Worm (Caenorhabditis elegans) whole organism, L4 larva: ENCODE data around the gene F15G9.1.

Experiments
- Y48G9A.11 ChIP-seq: fragments of 200-800 bp; sonication (Bioruptor generic); IDR thresholded peaks from 2 replicates; pipeline ENCODE4 v1.3.6; 2022; ENCODE audit warnings: missing genetic modification reagents, missing genetic modification characterization, missing compliant biosample characterization
- ceh-28 ChIP-seq: fragments of 150-350 bp; optimal IDR thresholded peaks from 2 replicates; lab custom pipeline; 2014; ENCODE audit warnings: missing biosample characterization, missing genetic modification reagents, missing genetic modification characterization
- cey-2 ChIP-seq: sonication (generic microtip); optimal IDR thresholded peaks from 3 replicates; lab custom pipeline; 2017; ENCODE audit warnings: missing genetic modification characterization, mild to moderate bottlenecking, missing compliant biosample characterization, antibody characterized with exemption, borderline replicate concordance; ENCODE audit not compliant: insufficient read depth
- dmd-9 ChIP-seq: fragments of 200-800 bp; sonication (Bioruptor generic); IDR thresholded peaks from 2 replicates; pipeline ENCODE4 v1.3.6; 2022; ENCODE audit warnings: missing genetic modification reagents, missing genetic modification characterization, missing compliant biosample characterization
- fkh-10 ChIP-seq: fragments of 150-350 bp; optimal IDR thresholded peaks from 2 replicates; lab custom pipeline; 2014; ENCODE audit warnings: missing biosample characterization, missing genetic modification reagents, missing genetic modification characterization
- nhr-237 ChIP-seq: sonication (generic microtip); optimal IDR thresholded peaks from 2 replicates; lab custom pipeline; 2017; ENCODE audit warnings: missing biosample characterization, missing genetic modification characterization
- unc-62 ChIP-seq, 3 experiments: fragments of 150-350 bp in 1 of 3; sonication (generic microtip); optimal IDR thresholded peaks in 2 of 3; peaks in 1 of 3; 1 replicate in 1 of 3; 2 replicates in 2 of 3; lab custom pipeline; 2014 to 2017; ENCODE audit warnings: missing biosample characterization in 3 of 3, missing genetic modification characterization in 3 of 3, missing genetic modification reagents in 3 of 3, missing genotype in 1 of 3
- zag-1 ChIP-seq: fragments of 150-350 bp; optimal IDR thresholded peaks from 2 replicates; lab custom pipeline; 2014; ENCODE audit warnings: missing biosample characterization, missing genetic modification characterization

DNA sequence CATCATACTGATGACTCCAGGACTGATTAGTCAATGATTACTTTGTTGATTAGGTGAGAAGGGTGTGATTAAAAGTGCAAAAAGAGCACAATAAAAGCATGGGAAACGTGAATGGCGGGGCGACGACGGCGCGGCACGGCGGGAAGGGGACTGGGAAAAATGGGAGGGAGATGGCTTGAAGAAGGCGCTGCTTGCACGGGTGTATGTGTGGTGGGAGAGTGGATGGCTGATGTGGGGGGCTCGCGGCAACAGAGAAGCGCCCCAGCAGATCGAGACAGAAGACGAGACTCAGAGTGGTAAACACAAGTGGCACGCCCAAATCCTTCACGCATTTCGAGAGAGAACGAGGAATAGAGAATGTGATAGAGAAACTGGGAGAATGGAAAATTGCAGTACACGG is 31.5 kb downstream of the F15G9.1 start, which contains the start of gene F15G9.5:
- TF ChIP-seq Y48G9A.11 (GFP tag; lab: Robert Waterston, UW) (no peak), unc-62 (GFP tag; optimal IDR thresholded peaks at IDR 0.05 in 1 of 2; lab: Kevin White, UChicago) (no peak), unc-62 (tag; optimal IDR thresholded peaks at IDR 0.05; lab: Kevin White, UChicago) (no peak), fkh-10 (GFP tag; lab: Kevin White, UChicago) (no peak), ceh-28 (no peak), nhr-237 (tag; lab: Kevin White, UChicago) (no peak), dmd-9 (GFP tag; lab: Robert Waterston, UW) (no peak), cey-2 (no peak), zag-1 (tag; lab: Kevin White, UChicago) (no peak)
